Fruit fly (Drosophila melanogaster): Measurements from ENCODE around the gene maca.

dm6 chr3R:15508631-15509030, 14.2 kb downstream of the maca start, which contains the start of gene CG44014:
- no peak for TF ChIP-seq pan (optimal IDR thresholded peaks at IDR 0.05)
- TF ChIP-seq psq (GFP tag; optimal IDR thresholded peaks at IDR 0.05), result no peak
- no peak for TF ChIP-seq sv (GFP tag; optimal IDR thresholded peaks at IDR 0.05)
- no peak for TF ChIP-seq dsf (GFP tag; optimal IDR thresholded peaks at IDR 0.05; ENCODE audit: borderline replicate concordance)
- TF ChIP-seq h (GFP tag; optimal IDR thresholded peaks at IDR 0.05), result no peak
- no peak for TF ChIP-seq Dfd (GFP tag; optimal IDR thresholded peaks at IDR 0.05)
- no peak for TF ChIP-seq N (GFP tag; optimal IDR thresholded peaks at IDR 0.05)
- no peak for TF ChIP-seq sage (GFP tag; optimal IDR thresholded peaks at IDR 0.05)
- no peak for TF ChIP-seq OdsH (GFP tag; optimal IDR thresholded peaks at IDR 0.05)
- TF ChIP-seq CG32264 (GFP tag; optimal IDR thresholded peaks at IDR 0.05), result no peak
- no peak for TF ChIP-seq usp (GFP tag; optimal IDR thresholded peaks at IDR 0.05)
- TF ChIP-seq Sp1 (GFP tag; optimal IDR thresholded peaks at IDR 0.05), result no peak
- no peak for TF ChIP-seq dmrt93B (GFP tag; optimal IDR thresholded peaks at IDR 0.05)
